Worm (Caenorhabditis elegans) whole organism, L1 larva: ENCODE data around the gene srbc-22.

ENCODE experiments used
- C34B4.2 ChIP-seq: sonication (generic microtip); optimal IDR thresholded peaks from 2 replicates; lab custom pipeline; 2017; ENCODE audit warnings: mild to moderate bottlenecking, missing genetic modification characterization, missing compliant biosample characterization
- F16B12.6 ChIP-seq: fragments of 150-350 bp; optimal IDR thresholded peaks from 2 replicates; lab custom pipeline; 2014; ENCODE audit warnings: missing biosample characterization, missing genetic modification characterization
- aha-1 ChIP-seq: fragments of 150-350 bp; optimal IDR thresholded peaks from 2 replicates; lab custom pipeline; 2014; ENCODE audit warnings: missing biosample characterization, missing genetic modification characterization
- ama-1 ChIP-seq: fragments of 150-350 bp; optimal IDR thresholded peaks from 2 replicates; lab custom pipeline; 2014
- ceh-63 ChIP-seq: fragments of 200-800 bp; sonication (Bioruptor generic); optimal IDR thresholded peaks from 2 replicates; lab custom pipeline; 2018; ENCODE audit warnings: mild to moderate bottlenecking, missing genetic modification characterization, missing compliant biosample characterization
- ceh-8 ChIP-seq: fragments of 200-800 bp; sonication (Bioruptor generic); optimal IDR thresholded peaks from 2 replicates; lab custom pipeline; 2018; ENCODE audit warnings: mild to moderate bottlenecking, missing genetic modification characterization, moderate library complexity, missing compliant biosample characterization
- ceh-82 ChIP-seq, 3 experiments: fragments of 150-350 bp in 1 of 3; sonication (generic microtip) in 2 of 3; optimal IDR thresholded peaks; 2 replicates each; lab custom pipeline; 2014 to 2017; ENCODE audit warnings: missing biosample characterization in 3 of 3, missing genetic modification characterization in 3 of 3
- ceh-88 ChIP-seq: fragments of 200-800 bp; sonication (Bioruptor generic); IDR thresholded peaks from 2 replicates; pipeline ENCODE4 v1.3.6; 2022; ENCODE audit warnings: missing genetic modification characterization, missing compliant biosample characterization
- dpl-1 ChIP-seq, 3 experiments: fragments of 150-350 bp in 2 of 3; sonication (generic microtip) in 1 of 3; optimal IDR thresholded peaks; 2 replicates each; lab custom pipeline; 2014 to 2017; ENCODE audit warnings: missing biosample characterization in 3 of 3, missing genetic modification characterization in 3 of 3, missing genetic modification reagents in 3 of 3
- dsc-1 ChIP-seq: sonication (generic microtip); optimal IDR thresholded peaks from 2 replicates; lab custom pipeline; 2016; ENCODE audit warnings: mild to moderate bottlenecking, missing genetic modification characterization, missing compliant biosample characterization
- efl-1 ChIP-seq, 4 experiments: fragments of 150-350 bp; optimal IDR thresholded peaks in 3 of 4; peaks in 1 of 4; 1 replicate in 1 of 4; 2 replicates in 3 of 4; lab custom pipeline; 2014; ENCODE audit warnings: missing biosample characterization in 2 of 4, missing genetic modification characterization in 2 of 4, missing genetic modification reagents in 2 of 4
- efl-3 ChIP-seq: fragments of 200-800 bp; sonication (Bioruptor generic); optimal IDR thresholded peaks from 2 replicates; lab custom pipeline; 2018; ENCODE audit warnings: mild to moderate bottlenecking, missing genetic modification characterization, missing compliant biosample characterization
- egl-13 ChIP-seq: sonication (generic microtip); optimal IDR thresholded peaks from 2 replicates; lab custom pipeline; 2016; ENCODE audit warnings: missing genotype, missing genetic modification reagents, missing genetic modification characterization, missing compliant biosample characterization
- fkh-10 ChIP-seq: sonication (generic microtip); optimal IDR thresholded peaks from 2 replicates; lab custom pipeline; 2017; ENCODE audit warnings: missing biosample characterization, missing genetic modification reagents, missing genetic modification characterization
- fkh-4 ChIP-seq: sonication (generic microtip); optimal IDR thresholded peaks from 2 replicates; lab custom pipeline; 2016; ENCODE audit warnings: missing compliant biosample characterization, missing genetic modification characterization, borderline replicate concordance
- fkh-8 ChIP-seq: sonication (generic microtip); optimal IDR thresholded peaks from 2 replicates; lab custom pipeline; 2016; ENCODE audit warnings: mild to moderate bottlenecking, missing genetic modification characterization, missing compliant biosample characterization
- grh-1 ChIP-seq: fragments of 200-800 bp; sonication (Bioruptor generic); IDR thresholded peaks from 2 replicates; pipeline ENCODE4 v1.3.6; 2022; ENCODE audit warnings: missing genetic modification reagents, missing genetic modification characterization, missing compliant biosample characterization
- hlh-17 ChIP-seq: fragments of 200-800 bp; sonication (Bioruptor generic); optimal IDR thresholded peaks from 2 replicates; lab custom pipeline; 2018; ENCODE audit warnings: missing genetic modification characterization, mild to moderate bottlenecking, missing compliant biosample characterization, moderate library complexity, borderline replicate concordance
- hlh-4 ChIP-seq: sonication (generic microtip); optimal IDR thresholded peaks from 2 replicates; lab custom pipeline; 2016; ENCODE audit warnings: mild to moderate bottlenecking, missing genetic modification characterization, missing compliant biosample characterization
- hpl-2 ChIP-seq: fragments of 150-350 bp; optimal IDR thresholded peaks from 2 replicates; lab custom pipeline; 2014; ENCODE audit warnings: missing biosample characterization, missing genetic modification reagents, missing genetic modification characterization
- isw-1 ChIP-seq: fragments of 200-800 bp; sonication (Bioruptor generic); IDR thresholded peaks from 2 replicates; pipeline ENCODE4 v1.3.6; 2022; ENCODE audit warnings: missing genetic modification characterization, missing compliant biosample characterization
- lin-14 ChIP-seq: fragments of 200-800 bp; sonication (Bioruptor generic); optimal IDR thresholded peaks from 2 replicates; lab custom pipeline; 2018; ENCODE audit warnings: mild to moderate bottlenecking, missing genetic modification characterization, moderate library complexity, missing compliant biosample characterization
- lin-35 ChIP-seq, 2 experiments: fragments of 150-350 bp; optimal IDR thresholded peaks; 2 replicates each; lab custom pipeline; 2014; ENCODE audit warnings: missing biosample characterization in 2 of 2, missing genetic modification characterization in 2 of 2, missing genetic modification reagents in 2 of 2
- lin-39 ChIP-seq: fragments of 150-350 bp; optimal IDR thresholded peaks from 2 replicates; lab custom pipeline; 2014; ENCODE audit warnings: missing biosample characterization, missing genetic modification reagents, missing genetic modification characterization
- lsy-2 ChIP-seq, 2 experiments: fragments of 150-350 bp; optimal IDR thresholded peaks; 2 replicates each; lab custom pipeline; 2014; ENCODE audit warnings: missing biosample characterization in 2 of 2, missing genetic modification characterization in 2 of 2
- mab-9 ChIP-seq: fragments of 200-800 bp; sonication (Bioruptor generic); IDR thresholded peaks from 2 replicates; pipeline ENCODE4 v1.3.6; 2022; ENCODE audit warnings: missing genetic modification reagents, missing genetic modification characterization, missing compliant biosample characterization
- mdl-1 ChIP-seq, 2 experiments: fragments of 150-350 bp; optimal IDR thresholded peaks; 2 replicates each; lab custom pipeline; 2014 to 2017; ENCODE audit warnings: missing biosample characterization in 2 of 2, missing genetic modification characterization in 2 of 2, inconsistent platforms in 1 of 2
- mep-1 ChIP-seq: fragments of 150-350 bp; optimal IDR thresholded peaks from 2 replicates; lab custom pipeline; 2014; ENCODE audit warnings: missing biosample characterization, missing genetic modification characterization
- nhr-11 ChIP-seq: fragments of 150-350 bp; optimal IDR thresholded peaks from 2 replicates; lab custom pipeline; 2014; ENCODE audit warnings: missing biosample characterization, missing genetic modification characterization
- nhr-19 ChIP-seq: fragments of 200-800 bp; sonication (Bioruptor generic); conservative IDR thresholded peaks from 2 replicates; pipeline ENCODE4 v1.3.6; 2022; ENCODE audit warnings: missing genetic modification characterization, missing compliant biosample characterization
- nhr-20 ChIP-seq: sonication (generic microtip); optimal IDR thresholded peaks from 2 replicates; lab custom pipeline; 2016; ENCODE audit warnings: mild to moderate bottlenecking, missing genetic modification characterization, missing compliant biosample characterization
- nhr-237 ChIP-seq: fragments of 150-350 bp; optimal IDR thresholded peaks from 2 replicates; lab custom pipeline; 2014; ENCODE audit warnings: missing biosample characterization, missing genetic modification characterization
- nhr-28 ChIP-seq: fragments of 150-350 bp; optimal IDR thresholded peaks from 2 replicates; lab custom pipeline; 2014; ENCODE audit warnings: missing biosample characterization, missing genetic modification characterization
- nhr-71 ChIP-seq: sonication (generic microtip); optimal IDR thresholded peaks from 2 replicates; lab custom pipeline; 2016; ENCODE audit warnings: mild to moderate bottlenecking, missing genetic modification characterization, moderate library complexity, missing compliant biosample characterization
- nhr-76 ChIP-seq: sonication (generic microtip); optimal IDR thresholded peaks from 2 replicates; lab custom pipeline; 2017; ENCODE audit warnings: missing biosample characterization, missing genetic modification characterization
- nhr-77 ChIP-seq: fragments of 150-350 bp; optimal IDR thresholded peaks from 2 replicates; lab custom pipeline; 2014; ENCODE audit warnings: missing biosample characterization, missing genetic modification characterization
- nhr-84 ChIP-seq: sonication (generic microtip); optimal IDR thresholded peaks from 2 replicates; lab custom pipeline; 2017; ENCODE audit warnings: missing biosample characterization, missing genetic modification characterization
- nhr-85 ChIP-seq: sonication (generic microtip); peaks from one replicate; lab custom pipeline; 2016; ENCODE audit warnings: missing genetic modification characterization, inconsistent platforms, missing compliant biosample characterization
- nhr-90 ChIP-seq: sonication (generic microtip); optimal IDR thresholded peaks from 2 replicates; lab custom pipeline; 2016; ENCODE audit warnings: mild to moderate bottlenecking, missing genetic modification characterization, missing compliant biosample characterization; ENCODE audit not compliant: poor library complexity
- pax-3 ChIP-seq: fragments of 200-800 bp; sonication (Bioruptor generic); optimal IDR thresholded peaks from 2 replicates; lab custom pipeline; 2018; ENCODE audit warnings: mild to moderate bottlenecking, missing genetic modification characterization, moderate library complexity, missing compliant biosample characterization
- pqm-1 ChIP-seq: sonication (generic microtip); optimal IDR thresholded peaks from 3 replicates; lab custom pipeline; 2017; ENCODE audit warnings: missing biosample characterization, missing genetic modification characterization
- snpc-4 ChIP-seq: fragments of 150-350 bp; optimal IDR thresholded peaks from 2 replicates; lab custom pipeline; 2014; ENCODE audit warnings: missing biosample characterization, missing genetic modification characterization
- sup-37 ChIP-seq: fragments of 200-800 bp; sonication (Bioruptor generic); optimal IDR thresholded peaks from 2 replicates; lab custom pipeline; 2018; ENCODE audit warnings: mild to moderate bottlenecking, missing genetic modification characterization, missing compliant biosample characterization
- swsn-7 ChIP-seq: sonication (generic microtip); optimal IDR thresholded peaks from 2 replicates; lab custom pipeline; 2016; ENCODE audit warnings: missing genetic modification characterization, missing compliant biosample characterization
- tbx-2 ChIP-seq: sonication (generic microtip); optimal IDR thresholded peaks from 2 replicates; lab custom pipeline; 2016; ENCODE audit warnings: missing genetic modification characterization, missing compliant biosample characterization
- tlp-1 ChIP-seq: fragments of 150-350 bp; optimal IDR thresholded peaks from 2 replicates; lab custom pipeline; 2014; ENCODE audit warnings: missing biosample characterization, missing genetic modification characterization
- unc-130 ChIP-seq: fragments of 150-350 bp; optimal IDR thresholded peaks from 2 replicates; lab custom pipeline; 2017; ENCODE audit warnings: missing biosample characterization, missing genetic modification characterization, inconsistent platforms
- unc-30 ChIP-seq: sonication (generic microtip); optimal IDR thresholded peaks from 2 replicates; lab custom pipeline; 2017; ENCODE audit warnings: missing biosample characterization, missing genetic modification characterization
- unc-62 ChIP-seq: fragments of 150-350 bp; optimal IDR thresholded peaks from 2 replicates; lab custom pipeline; 2014; ENCODE audit warnings: missing biosample characterization, missing genetic modification reagents, missing genetic modification characterization
- unc-86 ChIP-seq: sonication (generic microtip); optimal IDR thresholded peaks from 2 replicates; lab custom pipeline; 2016; ENCODE audit warnings: missing genetic modification characterization, missing compliant biosample characterization
- zag-1 ChIP-seq: fragments of 150-350 bp; optimal IDR thresholded peaks from 2 replicates; lab custom pipeline; 2014; ENCODE audit warnings: missing biosample characterization, missing genetic modification characterization
- ztf-11 ChIP-seq, 2 experiments: sonication (generic microtip); optimal IDR thresholded peaks; 2 replicates each; lab custom pipeline; 2016 to 2017; ENCODE audit warnings: missing genetic modification characterization in 2 of 2, missing biosample characterization in 1 of 2, missing compliant biosample characterization in 1 of 2

srbc-22 gene

DNA sequence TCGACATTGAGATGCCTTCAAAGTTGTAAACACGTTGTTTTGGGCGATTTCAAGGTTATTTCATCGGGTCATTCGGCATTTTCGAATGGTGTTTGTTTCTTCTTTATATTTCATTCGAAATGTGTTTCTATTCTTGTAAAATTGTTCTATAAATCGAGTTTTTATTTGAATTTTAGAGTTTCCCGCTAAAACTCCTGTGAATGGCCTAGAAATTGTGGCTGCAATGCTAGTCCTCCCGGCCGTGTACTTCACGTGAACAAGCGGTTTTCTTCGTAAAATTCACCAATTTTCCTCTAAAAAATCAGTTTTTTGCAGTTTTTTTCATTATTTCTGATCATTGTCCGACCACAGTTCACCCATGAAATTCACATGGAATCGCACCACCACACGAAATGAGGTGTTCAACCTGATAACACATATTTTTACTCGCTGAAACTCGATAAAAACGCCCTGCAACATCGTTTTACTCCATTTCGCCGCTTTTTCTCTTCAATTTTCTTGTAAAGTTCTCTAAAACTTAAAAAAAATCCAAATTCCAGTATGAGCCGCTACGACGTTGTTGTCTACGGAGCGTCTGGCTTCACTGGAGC lies 29.8 kb upstream of the srbc-22 start, which contains the start of gene ldp-1:
Gene ldp-1 (plus strand): TSS at position 540 of the 590 bp plus-strand sequence.
- peak; percentile 82 for TF ChIP-seq nhr-20 (tag; lab: Kevin White, UChicago)
- peak; percentile 69 for TF ChIP-seq unc-86
- peak; percentile 89 to 94 (median 92) for TF ChIP-seq dpl-1 (GFP tag; optimal IDR thresholded peaks at IDR 0.05; lab: Kevin White, UChicago)
- TF ChIP-seq efl-3 = no peak
- TF ChIP-seq lsy-2 (tag; optimal IDR thresholded peaks at IDR 0.05; lab: Kevin White, UChicago) = peak; percentile 76
- TF ChIP-seq egl-13 (tag; lab: Kevin White, UChicago) = peak; percentile 85
- no peak for TF ChIP-seq nhr-84 (tag; lab: Kevin White, UChicago)
- peak; percentile 92 for TF ChIP-seq lin-14
- TF ChIP-seq snpc-4 (tag; lab: Kevin White, UChicago) = peak; percentile 22
- peak; percentile 92 for TF ChIP-seq nhr-90 (tag; lab: Kevin White, UChicago)
- peak; percentile 93 to 94 for TF ChIP-seq lin-35 (GFP tag; optimal IDR thresholded peaks at IDR 0.05; lab: Kevin White, UChicago)
- no peak for TF ChIP-seq nhr-76 (tag; lab: Kevin White, UChicago)
- peak; percentile 76 for TF ChIP-seq fkh-8 (tag; lab: Kevin White, UChicago)
- TF ChIP-seq ceh-82 (tag; optimal IDR thresholded peaks at IDR 0.05; lab: Kevin White, UChicago) = peak; percentile 55 to 73 (median 70)
- no peak for TF ChIP-seq tlp-1 (tag; lab: Kevin White, UChicago)
- peak; percentile 88 for TF ChIP-seq nhr-19 (GFP tag; lab: Robert Waterston, UW)
- peak in 1 of 2 experiments; percentile 94 for TF ChIP-seq ztf-11 (tag; optimal IDR thresholded peaks at IDR 0.05; lab: Kevin White, UChicago)
- TF ChIP-seq F16B12.6 (tag; lab: Kevin White, UChicago) = peak; percentile 16
- no peak for TF ChIP-seq zag-1 (tag; lab: Kevin White, UChicago)
- no peak for TF ChIP-seq nhr-11 (tag; lab: Kevin White, UChicago)
- TF ChIP-seq nhr-237 (tag; lab: Kevin White, UChicago) = peak; percentile 13
- TF ChIP-seq pax-3 (tag; lab: Kevin White, UChicago) = peak; percentile 89
- TF ChIP-seq pqm-1 (tag; lab: Kevin White, UChicago) = no peak
- TF ChIP-seq nhr-77 (tag; lab: Kevin White, UChicago) = no peak
- peak; percentile 80 for TF ChIP-seq ceh-8 (GFP tag; lab: Kevin White, UChicago)
- peak; percentile 93 for TF ChIP-seq nhr-85 (tag; lab: Kevin White, UChicago)
- TF ChIP-seq aha-1 = no peak
- peak; percentile 80 for TF ChIP-seq mab-9 (GFP tag; lab: Robert Waterston, UW)
- peak; percentile 81 for TF ChIP-seq swsn-7 (tag; lab: Kevin White, UChicago)
- no peak for TF ChIP-seq ama-1 (lab: Kevin White, UChicago)
- TF ChIP-seq fkh-4 = peak; percentile 94
- peak in 1 of 2 experiments; percentile 6 for TF ChIP-seq mdl-1 (tag; optimal IDR thresholded peaks at IDR 0.05; lab: Kevin White, UChicago)
- TF ChIP-seq sup-37 = peak; percentile 55
- peak; percentile 46 for TF ChIP-seq ceh-88 (GFP tag; lab: Robert Waterston, UW)
- peak; percentile 92 for TF ChIP-seq dsc-1 (tag; lab: Kevin White, UChicago)
- TF ChIP-seq fkh-10 (GFP tag; lab: Kevin White, UChicago) = peak; percentile 2
- peak; percentile 10 for TF ChIP-seq C34B4.2 (tag; lab: Kevin White, UChicago)
- peak; percentile 20 for TF ChIP-seq lin-39 (tag; lab: Kevin White, UChicago)
- TF ChIP-seq hpl-2 (GFP tag; lab: Kevin White, UChicago) = no peak
- TF ChIP-seq ceh-63 (GFP tag; lab: Kevin White, UChicago) = peak; percentile 60
- no peak for TF ChIP-seq unc-30 (tag; lab: Kevin White, UChicago)
- TF ChIP-seq grh-1 (GFP tag; lab: Robert Waterston, UW) = peak; percentile 75
- TF ChIP-seq nhr-71 (tag; lab: Kevin White, UChicago) = peak; percentile 89
- TF ChIP-seq unc-130 (tag; lab: Kevin White, UChicago) = no peak
- TF ChIP-seq tbx-2 (tag; lab: Kevin White, UChicago) = peak; percentile 90
- TF ChIP-seq isw-1 (GFP tag; lab: Robert Waterston, UW) = peak; percentile 78
- peak; percentile 59 for TF ChIP-seq hlh-4
- TF ChIP-seq unc-62 (GFP tag; lab: Kevin White, UChicago) = no peak
- TF ChIP-seq hlh-17 (GFP tag; lab: Kevin White, UChicago) = no peak
- peak; percentile 95 to 99 for TF ChIP-seq efl-1 (optimal IDR thresholded peaks at IDR 0.05; lab: Kevin White, UChicago)
- peak; percentile 94 to 99 for TF ChIP-seq efl-1 (GFP tag; optimal IDR thresholded peaks at IDR 0.05 in 1 of 2; lab: Kevin White, UChicago)
- TF ChIP-seq mep-1 (tag; lab: Kevin White, UChicago) = peak; percentile 65
- no peak for TF ChIP-seq nhr-28 (tag; lab: Kevin White, UChicago)
